Worm (Caenorhabditis elegans) whole organism, L1 larva: ENCODE data around the gene ZC449.8.

ENCODE experiments used
- aly-2 ChIP-seq: fragments of 150-350 bp; optimal IDR thresholded peaks from 2 replicates; lab custom pipeline; 2014; ENCODE audit warnings: missing biosample characterization, missing genetic modification characterization
- mdl-1 ChIP-seq, 2 experiments: fragments of 150-350 bp; optimal IDR thresholded peaks; 2 replicates each; lab custom pipeline; 2014 to 2017; ENCODE audit warnings: missing biosample characterization in 2 of 2, missing genetic modification characterization in 2 of 2, inconsistent platforms in 1 of 2
- skn-1 ChIP-seq: fragments of 150-350 bp; optimal IDR thresholded peaks from 2 replicates; lab custom pipeline; 2014; ENCODE audit warnings: missing biosample characterization, missing genetic modification characterization
- tbx-2 ChIP-seq: sonication (generic microtip); optimal IDR thresholded peaks from 2 replicates; lab custom pipeline; 2016; ENCODE audit warnings: missing genetic modification characterization, missing compliant biosample characterization
- vab-15 ChIP-seq: sonication (generic microtip); optimal IDR thresholded peaks from 2 replicates; lab custom pipeline; 2017; ENCODE audit warnings: missing genotype, mild to moderate bottlenecking, missing genetic modification characterization, missing compliant biosample characterization

DNA sequence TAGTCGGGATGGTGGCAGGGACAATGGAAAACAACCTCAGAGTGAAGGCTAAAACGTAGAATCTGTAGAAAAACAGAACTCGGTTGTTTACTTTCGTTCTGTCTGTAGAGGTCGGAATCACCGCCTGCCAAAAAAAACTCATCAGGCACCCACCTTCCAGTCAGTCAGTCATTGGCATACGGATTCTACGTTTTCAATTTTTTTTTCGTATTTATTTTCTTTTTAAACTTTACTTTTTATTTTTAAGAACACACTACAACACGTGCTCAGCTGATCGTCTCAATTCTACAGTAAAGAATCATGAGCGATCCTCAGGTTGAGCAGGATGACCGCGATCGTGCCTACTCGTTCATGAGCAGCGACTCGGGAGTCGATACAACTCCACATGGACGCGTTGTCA, 39.3 kb upstream of the ZC449.8 start, which contains the start of gene lfi-1:
- TF ChIP-seq skn-1 (no peak), tbx-2 (tag; lab: Kevin White, UChicago) (no peak), aly-2 (tag; lab: Kevin White, UChicago) (no peak), mdl-1 (tag; optimal IDR thresholded peaks at IDR 0.05; lab: Kevin White, UChicago) (no peak), vab-15 (no peak)
